Worm (Caenorhabditis elegans) whole organism, young adult: ENCODE measurements around the gene fbxa-24.
"Not testable (repeated sequence)": the region's sequence is repeated elsewhere in the genome, so short reads cannot be mapped to it uniquely, and the experiment has no call there.

Experiments
- F37B4.10 ChIP-seq: fragments of 200-800 bp; sonication (Bioruptor generic); IDR thresholded peaks from 2 replicates; pipeline ENCODE4 v1.3.6; 2022; ENCODE audit warnings: missing genetic modification characterization, missing compliant biosample characterization
- F49E8.2 ChIP-seq: sonication (generic microtip); optimal IDR thresholded peaks from 3 replicates; lab custom pipeline; 2017; ENCODE audit warnings: missing genetic modification characterization, mild to moderate bottlenecking, missing compliant biosample characterization, antibody characterized with exemption, moderate library complexity; ENCODE audit not compliant: insufficient read depth
- Y53G8AR.9 ChIP-seq: fragments of 200-800 bp; sonication (Bioruptor generic); conservative IDR thresholded peaks from 2 replicates; pipeline ENCODE4 v1.3.6; 2022; ENCODE audit warnings: missing genetic modification reagents, missing genetic modification characterization, missing compliant biosample characterization
- ama-1 ChIP-seq, 3 experiments: fragments of 150-350 bp in 1 of 3; sonication (generic microtip) in 2 of 3; optimal IDR thresholded peaks; 2 replicates each; lab custom pipeline; 2014 to 2018; ENCODE audit warnings: missing biosample characterization in 2 of 3, missing genetic modification characterization in 2 of 3, missing genetic modification reagents in 2 of 3
- cebp-2 ChIP-seq: fragments of 200-800 bp; sonication (Bioruptor generic); IDR thresholded peaks from 2 replicates; pipeline ENCODE4 v1.3.6; 2022; ENCODE audit warnings: missing genetic modification characterization, missing compliant biosample characterization
- egl-44 ChIP-seq: fragments of 200-800 bp; sonication (Bioruptor generic); IDR thresholded peaks from 2 replicates; pipeline ENCODE4 v1.3.6; 2022; ENCODE audit warnings: missing genetic modification reagents, missing genetic modification characterization, missing compliant biosample characterization
- fkh-3 ChIP-seq: sonication (generic microtip); optimal IDR thresholded peaks from 2 replicates; lab custom pipeline; 2016; ENCODE audit warnings: mild to moderate bottlenecking, missing genetic modification characterization, missing compliant biosample characterization
- mes-4 ChIP-seq: sonication (generic microtip); optimal IDR thresholded peaks from 2 replicates; lab custom pipeline; 2016; ENCODE audit warnings: missing genotype, missing genetic modification characterization, missing compliant biosample characterization
- tlf-1 ChIP-seq: fragments of 200-800 bp; sonication (Bioruptor generic); optimal IDR thresholded peaks from 2 replicates; lab custom pipeline; 2018; ENCODE audit warnings: mild to moderate bottlenecking, missing genetic modification characterization, missing compliant biosample characterization
- unc-62 ChIP-seq: fragments of 150-350 bp; optimal IDR thresholded peaks from 2 replicates; lab custom pipeline; 2014; ENCODE audit warnings: missing biosample characterization, missing genetic modification reagents, missing genetic modification characterization
- zim-3 ChIP-seq: sonication (generic microtip); optimal IDR thresholded peaks from 2 replicates; lab custom pipeline; 2017; ENCODE audit warnings: mild to moderate bottlenecking, missing genetic modification characterization, moderate library complexity, missing compliant biosample characterization

ce11 chrII:3816251-3816849 lies at the start of gene fbxa-24:
- TF ChIP-seq tlf-1 (GFP tag; lab: Kevin White, UChicago); F37B4.10 (GFP tag; lab: Robert Waterston, UW); ama-1 (optimal IDR thresholded peaks at IDR 0.05; lab: Kevin White, UChicago); ama-1 (GFP tag; optimal IDR thresholded peaks at IDR 0.05; lab: Kevin White, UChicago); mes-4; egl-44 (GFP tag; lab: Robert Waterston, UW); zim-3 (tag; lab: Kevin White, UChicago); cebp-2 (GFP tag; lab: Robert Waterston, UW); F49E8.2; fkh-3 (tag; lab: Kevin White, UChicago); Y53G8AR.9 (GFP tag; lab: Robert Waterston, UW); unc-62 (GFP tag; lab: Kevin White, UChicago): not testable (repeated sequence)
